Worm (Caenorhabditis elegans) whole organism, mixed stage, embryonic: Measurements from ENCODE around the gene ugt-23.

ENCODE experiments used
- ceh-83 ChIP-seq: fragments of 200-800 bp; sonication (Bioruptor generic); optimal IDR thresholded peaks from 2 replicates; lab custom pipeline; 2018; ENCODE audit warnings: mild to moderate bottlenecking, missing genetic modification characterization, missing compliant biosample characterization
- mab-5 ChIP-seq: fragments of 150-350 bp; optimal IDR thresholded peaks from 2 replicates; lab custom pipeline; 2014; ENCODE audit warnings: missing biosample characterization, missing genetic modification characterization

ce11 chrX:9933291-9934008, 8.5 kb upstream of the ugt-23 start:
- TF ChIP-seq mab-5 (tag; lab: Kevin White, UChicago) (no peak), ceh-83 (GFP tag; lab: Kevin White, UChicago) (no peak)
